Worm (Caenorhabditis elegans) whole organism, L2 larva: ENCODE results near the gene str-25.

Source experiments
- ama-1 ChIP-seq: fragments of 150-350 bp; optimal IDR thresholded peaks from 2 replicates; lab custom pipeline; 2018; ENCODE audit warnings: inconsistent platforms
- fos-1 ChIP-seq: fragments of 150-350 bp; optimal IDR thresholded peaks from 2 replicates; lab custom pipeline; 2014; ENCODE audit warnings: missing biosample characterization, missing genetic modification characterization
- sma-9 ChIP-seq, 2 experiments: fragments of 150-350 bp in 1 of 2; sonication (generic microtip) in 1 of 2; optimal IDR thresholded peaks; 2 replicates each; lab custom pipeline; 2014 to 2016; ENCODE audit warnings: missing genetic modification characterization in 2 of 2, mild to moderate bottlenecking in 1 of 2, missing biosample characterization in 1 of 2, missing compliant biosample characterization in 1 of 2, missing genetic modification reagents in 1 of 2, moderate library complexity in 1 of 2

- TF ChIP-seq ama-1, result no peak
- TF ChIP-seq fos-1, result no peak
- TF ChIP-seq sma-9 (GFP tag; optimal IDR thresholded peaks at IDR 0.05; lab: Kevin White, UChicago), result no peak
- no peak for TF ChIP-seq sma-9 (tag; optimal IDR thresholded peaks at IDR 0.05; lab: Kevin White, UChicago)
Observed at ce11 chrV:16094284-16094683, 21.2 kb upstream of the str-25 start, which contains the start of gene F22B8.7.
